Fruit fly (Drosophila melanogaster): ENCODE data around the gene Hus1-like.

Gene Hus1-like

dm6 chr3R:4846787-4847186 lies 34.9 kb upstream of the Hus1-like start (continued):
- TF ChIP-seq ewg (GFP tag; optimal IDR thresholded peaks at IDR 0.05) (peak; percentile 12), org-1 (GFP tag; optimal IDR thresholded peaks at IDR 0.05) (no peak), CG6689 (GFP tag; IDR thresholded peaks at IDR 0.05) (peak; percentile 55), Kr (GFP tag; optimal IDR thresholded peaks at IDR 0.05) (peak; percentile 14), H2.0 (GFP tag; IDR thresholded peaks at IDR 0.05) (peak; percentile 22; the same call in 1 of the 2 replicates), H15 (GFP tag; IDR thresholded peaks at IDR 0.05) (0 out of 3 replicates have a peak, but pooled peaks have one; percentile 49), CG9817 (tag; optimal IDR thresholded peaks at IDR 0.05) (no peak), psq (GFP tag; optimal IDR thresholded peaks at IDR 0.05) (no peak), nau (GFP tag; optimal IDR thresholded peaks at IDR 0.05) (no peak), Myb (GFP tag; optimal IDR thresholded peaks at IDR 0.05) (no peak), gsb-n (tag; optimal IDR thresholded peaks at IDR 0.05) (peak; percentile 65), Asciz (GFP tag; optimal IDR thresholded peaks at IDR 0.05) (peak; percentile 10), grau (tag; optimal IDR thresholded peaks at IDR 0.05) (no peak), CG3847 (GFP tag; IDR thresholded peaks at IDR 0.05) (peak; percentile 8; the same call in 1 of the 2 replicates), zen2 (GFP tag; IDR thresholded peaks at IDR 0.05; ENCODE audit: partially characterized antibody) (no peak), CG2202 (tag; optimal IDR thresholded peaks at IDR 0.05) (peak; percentile 58), HLH3B (GFP tag; IDR thresholded peaks at IDR 0.05) (peak; percentile 58), CG11247 (GFP tag; IDR thresholded peaks at IDR 0.05) (no peak), Pdp1 (GFP tag; optimal IDR thresholded peaks at IDR 0.05) (peak in 1 of 2 experiments; percentile 44), Abd-B (GFP tag; optimal IDR thresholded peaks at IDR 0.05) (peak; percentile 82), Blimp-1 (GFP tag; optimal IDR thresholded peaks at IDR 0.05) (no peak), sens (GFP tag) (peak; percentile 92), hkb (optimal IDR thresholded peaks at IDR 0.05) (no peak), hkb (GFP tag; IDR thresholded peaks at IDR 0.05) (peak; percentile 45), CG4404 (GFP tag; IDR thresholded peaks at IDR 0.05) (no peak; the same call in none of the 2 replicates), otp (GFP tag; IDR thresholded peaks at IDR 0.05) (0 out of 3 replicates have a peak, but pooled peaks have one; percentile 37), Hmr (GFP tag; optimal IDR thresholded peaks at IDR 0.05) (no peak), Dad (GFP tag; optimal IDR thresholded peaks at IDR 0.05) (peak; percentile 4), Vsx1 (GFP tag; optimal IDR thresholded peaks at IDR 0.05) (peak; percentile 60), CG6175 (GFP tag; IDR thresholded peaks at IDR 0.05) (no peak), wor (GFP tag; IDR thresholded peaks at IDR 0.05) (peak; percentile 14; the same call in 1 of the 2 replicates), CG1603 (tag; optimal IDR thresholded peaks at IDR 0.05) (peak; percentile 84), CG12071 (GFP tag; optimal IDR thresholded peaks at IDR 0.05) (no peak), dpn (GFP tag; optimal IDR thresholded peaks at IDR 0.05) (peak in 1 of 2 experiments; percentile 39), Dref (GFP tag; IDR thresholded peaks at IDR 0.05) (no peak), CG6791 (GFP tag; IDR thresholded peaks at IDR 0.05; ENCODE audit: partially characterized antibody) (no peak), CG17802 (tag; optimal IDR thresholded peaks at IDR 0.05) (peak; percentile 32), CG12219 (GFP tag; optimal IDR thresholded peaks at IDR 0.05) (peak; percentile 35), CG17568 (GFP tag; optimal IDR thresholded peaks at IDR 0.05) (no peak), pfk (GFP tag; optimal IDR thresholded peaks at IDR 0.05) (no peak), Med (GFP tag) (peak; percentile 83), Eip74EF (GFP tag; optimal IDR thresholded peaks at IDR 0.05) (no peak), CG8924 (tag; optimal IDR thresholded peaks at IDR 0.05) (peak; percentile 56), BtbVII (GFP tag; optimal IDR thresholded peaks at IDR 0.05) (no peak), D (optimal IDR thresholded peaks at IDR 0.05) (no peak), D (GFP tag; optimal IDR thresholded peaks at IDR 0.05) (peak; percentile 18), Atf-2 (GFP tag; optimal IDR thresholded peaks at IDR 0.05) (peak; percentile 7), chm (GFP tag; IDR thresholded peaks at IDR 0.05) (peak; percentile 56; the same call in 1 of the 2 replicates), CG6813 (GFP tag; optimal IDR thresholded peaks at IDR 0.05) (no peak), Oaz (GFP tag; IDR thresholded peaks at IDR 0.05) (0 out of 2 replicates have a peak, but pooled peaks have one; percentile 25)
